Comparison of ENCODE assay signal across 2 worm cellular contexts in genomic region chrIII:2578563-2578962, ce11.
A peak's percentile ranks its signal among the peaks of the same experiment; 100 is the strongest.
TF ChIP-seq lines count a peak whose summit lies in the region.

No protein-coding gene starts in this region.

TF ChIP-seq in whole organism, L1 larva, 84 proteins besides CTCF, POLR2A, EP300 and RAD21 (continued from another document):
- peak; percentile 74 to 78 for TF ChIP-seq efl-1 (optimal IDR thresholded peaks at IDR 0.05; lab: Kevin White, UChicago)
- TF ChIP-seq efl-1 (GFP tag; optimal IDR thresholded peaks at IDR 0.05 in 1 of 2; lab: Kevin White, UChicago), result peak; percentile 52 to 93
- peak; percentile 76 for TF ChIP-seq snu-23 (GFP tag; optimal IDR thresholded peaks at IDR 0.05; lab: Kevin White, UChicago)
- TF ChIP-seq C34B4.2 (tag; optimal IDR thresholded peaks at IDR 0.05; lab: Kevin White, UChicago), result no peak
- no peak for TF ChIP-seq nhr-84 (tag; optimal IDR thresholded peaks at IDR 0.05; lab: Kevin White, UChicago)
- TF ChIP-seq nhr-237 (tag; optimal IDR thresholded peaks at IDR 0.05; lab: Kevin White, UChicago), result no peak
- no peak for TF ChIP-seq tlp-1 (tag; optimal IDR thresholded peaks at IDR 0.05; lab: Kevin White, UChicago)
- no peak for TF ChIP-seq ama-1 (optimal IDR thresholded peaks at IDR 0.05; lab: Kevin White, UChicago)
- TF ChIP-seq Y116A8C.19 (tag; optimal IDR thresholded peaks at IDR 0.05; lab: Kevin White, UChicago; ENCODE audit: borderline replicate concordance), result no peak
- TF ChIP-seq ceh-63 (GFP tag; optimal IDR thresholded peaks at IDR 0.05; lab: Kevin White, UChicago), result no peak
- peak; percentile 33 for TF ChIP-seq aly-2 (tag; optimal IDR thresholded peaks at IDR 0.05; lab: Kevin White, UChicago)
- TF ChIP-seq ces-1 (GFP tag; optimal IDR thresholded peaks at IDR 0.05; lab: Kevin White, UChicago), result no peak
- TF ChIP-seq ceh-88 (GFP tag; IDR thresholded peaks at IDR 0.05; lab: Robert Waterston, UW), result no peak
- TF ChIP-seq zag-1 (tag; optimal IDR thresholded peaks at IDR 0.05; lab: Kevin White, UChicago), result no peak
- no peak for TF ChIP-seq nhr-11 (tag; optimal IDR thresholded peaks at IDR 0.05; lab: Kevin White, UChicago)
- peak; percentile 52 for TF ChIP-seq mep-1 (tag; optimal IDR thresholded peaks at IDR 0.05; lab: Kevin White, UChicago)
- peak; percentile 66 for TF ChIP-seq swsn-7 (tag; optimal IDR thresholded peaks at IDR 0.05; lab: Kevin White, UChicago)
- TF ChIP-seq unc-86 (tag; optimal IDR thresholded peaks at IDR 0.05; lab: Kevin White, UChicago), result peak; percentile 21
- TF ChIP-seq zip-4 (GFP tag; optimal IDR thresholded peaks at IDR 0.05; lab: Kevin White, UChicago), result no peak
- TF ChIP-seq lin-13 (GFP tag; optimal IDR thresholded peaks at IDR 0.05; lab: Kevin White, UChicago), result no peak
- TF ChIP-seq sox-4 (tag; optimal IDR thresholded peaks at IDR 0.05; lab: Kevin White, UChicago), result no peak
- peak; percentile 13 for TF ChIP-seq fos-1 (tag; optimal IDR thresholded peaks at IDR 0.05; lab: Kevin White, UChicago)
- no peak for TF ChIP-seq ets-5 (GFP tag; IDR thresholded peaks at IDR 0.05; lab: Robert Waterston, UW)
- peak in 1 of 2 experiments; percentile 71 for TF ChIP-seq mdl-1 (tag; optimal IDR thresholded peaks at IDR 0.05; lab: Kevin White, UChicago)
- TF ChIP-seq lin-15B (tag; optimal IDR thresholded peaks at IDR 0.05; lab: Kevin White, UChicago), result no peak
- TF ChIP-seq hlh-4 (tag; optimal IDR thresholded peaks at IDR 0.05; lab: Kevin White, UChicago), result no peak
- TF ChIP-seq nhr-90 (tag; optimal IDR thresholded peaks at IDR 0.05; lab: Kevin White, UChicago; ENCODE audit: poor library complexity), result no peak
- no peak for TF ChIP-seq fkh-4 (tag; optimal IDR thresholded peaks at IDR 0.05; lab: Kevin White, UChicago; ENCODE audit: borderline replicate concordance)
- TF ChIP-seq unc-30 (tag; optimal IDR thresholded peaks at IDR 0.05; lab: Kevin White, UChicago), result no peak
- TF ChIP-seq alr-1 (tag; optimal IDR thresholded peaks at IDR 0.05; lab: Kevin White, UChicago; ENCODE audit: borderline replicate concordance), result no peak
- peak; percentile 28 for TF ChIP-seq nhr-20 (tag; optimal IDR thresholded peaks at IDR 0.05; lab: Kevin White, UChicago)
- no peak for TF ChIP-seq lir-3 (tag; optimal IDR thresholded peaks at IDR 0.05; lab: Kevin White, UChicago; ENCODE audit: poor library complexity)
- TF ChIP-seq irx-1 (tag; optimal IDR thresholded peaks at IDR 0.05; lab: Kevin White, UChicago), result peak; percentile 40
- TF ChIP-seq nhr-19 (GFP tag; conservative IDR thresholded peaks at IDR 0.05; lab: Robert Waterston, UW), result no peak; the same call in 1 of the 2 replicates
- TF ChIP-seq pax-3 (tag; optimal IDR thresholded peaks at IDR 0.05; lab: Kevin White, UChicago), result no peak
- peak; percentile 27; the same call in 1 of the 2 replicates for TF ChIP-seq isw-1 (GFP tag; IDR thresholded peaks at IDR 0.05; lab: Robert Waterston, UW)
- peak; percentile 29 for TF ChIP-seq xbp-1 (tag; optimal IDR thresholded peaks at IDR 0.05; lab: Kevin White, UChicago)
- TF ChIP-seq ztf-11 (tag; optimal IDR thresholded peaks at IDR 0.05; lab: Kevin White, UChicago), result no peak
- no peak for TF ChIP-seq elt-2 (tag; optimal IDR thresholded peaks at IDR 0.05; lab: Kevin White, UChicago)
- TF ChIP-seq tbx-2 (tag; optimal IDR thresholded peaks at IDR 0.05; lab: Kevin White, UChicago), result peak; percentile 62
TF ChIP-seq in whole organism, L1 larva: peak in this region for 29.

TF ChIP-seq in whole organism, L4 larva, 104 proteins besides CTCF, POLR2A, EP300 and RAD21 (continued from another document):
- TF ChIP-seq daf-16 (GFP tag; optimal IDR thresholded peaks at IDR 0.05; lab: Kevin White, UChicago), result peak in 1 of 2 experiments; percentile 25
- TF ChIP-seq daf-16 (tag; optimal IDR thresholded peaks at IDR 0.05; lab: Kevin White, UChicago), result peak; percentile 93
- TF ChIP-seq F37D6.2 (tag; optimal IDR thresholded peaks at IDR 0.05; lab: Kevin White, UChicago), result no peak
- peak; percentile 18 for TF ChIP-seq rbr-2 (tag; optimal IDR thresholded peaks at IDR 0.05; lab: Kevin White, UChicago)
TF ChIP-seq in whole organism, L4 larva: peak in this region for 17.
